Fruit fly (Drosophila melanogaster): ENCODE measurements around the gene CG3609.

CG3609 gene

dm6 chr2L:2348479-2348878 is 25.9 kb downstream of the CG3609 start:
- TF ChIP-seq CG17801 (GFP tag; optimal IDR thresholded peaks at IDR 0.05; ENCODE audit: partially characterized antibody) = no peak

All from ovary, adult (tissue).